Fruit fly (Drosophila melanogaster) whole organism, prepupa: ENCODE data around the gene CG31141.

Experiments used
- Blimp-1 ChIP-seq: fragments of 200-800 bp; sonication (Bioruptor generic); optimal IDR thresholded peaks from 3 replicates; lab custom pipeline; 2017; ENCODE audit warnings: missing biosample characterization, missing genetic modification characterization, mild to moderate bottlenecking, moderate library complexity, missing genetic modification reagents
- CG10631 ChIP-seq: fragments of 200-800 bp; sonication (Bioruptor generic); optimal IDR thresholded peaks from 2 replicates; lab custom pipeline; 2016; ENCODE audit warnings: missing biosample characterization, missing genetic modification characterization
- CG11294 ChIP-seq: fragments of 200-800 bp; sonication (Bioruptor generic); IDR thresholded peaks from 2 replicates; pipeline ENCODE4 v1.3.6; 2022; ENCODE audit warnings: missing biosample characterization, missing genetic modification characterization
- CG15336 ChIP-seq: fragments of 200-800 bp; sonication (Bioruptor generic); IDR thresholded peaks from 2 replicates; pipeline ENCODE4 v1.3.6; 2022; ENCODE audit warnings: missing biosample characterization, missing genetic modification characterization
- CG1621 ChIP-seq: fragments of 200-800 bp; sonication (Bioruptor generic); optimal IDR thresholded peaks from 3 replicates; lab custom pipeline; 2018; ENCODE audit warnings: missing biosample characterization, mild to moderate bottlenecking, missing genetic modification characterization
- CG3032 ChIP-seq: fragments of 200-800 bp; optimal IDR thresholded peaks from 2 replicates; lab custom pipeline; 2019; ENCODE audit warnings: missing biosample characterization, mild to moderate bottlenecking, missing genetic modification characterization, moderate library complexity
- CG31627 ChIP-seq: fragments of 200-800 bp; sonication (Bioruptor generic); optimal IDR thresholded peaks from 3 replicates; lab custom pipeline; 2016; ENCODE audit warnings: missing biosample characterization, missing genetic modification characterization
- CG32006 ChIP-seq: fragments of 200-800 bp; sonication (Bioruptor generic); optimal IDR thresholded peaks from 3 replicates; lab custom pipeline; 2017; ENCODE audit warnings: missing biosample characterization, mild to moderate bottlenecking, missing genetic modification characterization
- CG34406 ChIP-seq: fragments of 200-800 bp; sonication (Bioruptor generic); optimal IDR thresholded peaks from 3 replicates; lab custom pipeline; 2016; ENCODE audit warnings: missing biosample characterization, missing genetic modification characterization
- CG3919 ChIP-seq: fragments of 200-800 bp; sonication (Bioruptor generic); optimal IDR thresholded peaks from 3 replicates; lab custom pipeline; 2016; ENCODE audit warnings: missing biosample characterization, missing genetic modification characterization
- CG4318 ChIP-seq: fragments of 200-800 bp; sonication (Bioruptor generic); optimal IDR thresholded peaks from 3 replicates; lab custom pipeline; 2017; ENCODE audit warnings: missing biosample characterization, mild to moderate bottlenecking, missing genetic modification characterization
- CG6163 ChIP-seq: fragments of 200-800 bp; sonication (Bioruptor generic); IDR thresholded peaks from 3 replicates; pipeline ENCODE4 v1.3.6; 2022; ENCODE audit warnings: missing biosample characterization, missing genetic modification characterization
- CG6276 ChIP-seq: fragments of 200-800 bp; sonication (Bioruptor generic); optimal IDR thresholded peaks from 2 replicates; lab custom pipeline; 2017; ENCODE audit warnings: missing biosample characterization, mild to moderate bottlenecking, missing genetic modification characterization
- CG6792 ChIP-seq: fragments of 200-800 bp; sonication (Bioruptor generic); optimal IDR thresholded peaks from 3 replicates; lab custom pipeline; 2016; ENCODE audit warnings: missing biosample characterization, missing genetic modification characterization
- CG6854 ChIP-seq: fragments of 200-800 bp; sonication (Bioruptor generic); optimal IDR thresholded peaks from 2 replicates; lab custom pipeline; 2017; ENCODE audit warnings: missing biosample characterization, mild to moderate bottlenecking, missing genetic modification characterization
- CG7368 ChIP-seq: fragments of 200-800 bp; sonication (Bioruptor generic); optimal IDR thresholded peaks from 3 replicates; lab custom pipeline; 2016; ENCODE audit warnings: missing biosample characterization, missing genetic modification characterization
- CG8319 ChIP-seq: fragments of 200-800 bp; sonication (Bioruptor generic); optimal IDR thresholded peaks from 3 replicates; lab custom pipeline; 2016; ENCODE audit warnings: missing biosample characterization, missing genetic modification characterization
- CG8632 ChIP-seq: fragments of 200-800 bp; sonication (Bioruptor generic); optimal IDR thresholded peaks from 3 replicates; lab custom pipeline; 2016; ENCODE audit warnings: missing biosample characterization, missing genetic modification characterization
- CG9139 ChIP-seq: fragments of 200-800 bp; sonication (Bioruptor generic); optimal IDR thresholded peaks from 3 replicates; lab custom pipeline; 2017; ENCODE audit warnings: missing biosample characterization, mild to moderate bottlenecking, missing genetic modification characterization
- Eip75B ChIP-seq: fragments of 200-800 bp; sonication (Bioruptor generic); optimal IDR thresholded peaks from 3 replicates; lab custom pipeline; 2016; ENCODE audit warnings: missing biosample characterization, missing genetic modification characterization
- Eip78C ChIP-seq: fragments of 200-800 bp; sonication (Bioruptor generic); peaks from one replicate; lab custom pipeline; 2016; ENCODE audit warnings: missing biosample characterization, missing genetic modification characterization
- Eip93F ChIP-seq: fragments of 200-800 bp; sonication (Bioruptor generic); optimal IDR thresholded peaks from 2 replicates; lab custom pipeline; 2016; ENCODE audit warnings: missing biosample characterization, mild to moderate bottlenecking, missing genetic modification characterization
- Ets21C ChIP-seq: fragments of 200-800 bp; sonication (Bioruptor generic); optimal IDR thresholded peaks from 3 replicates; lab custom pipeline; 2016; ENCODE audit warnings: missing biosample characterization, missing genetic modification characterization
- Ets96B ChIP-seq: fragments of 200-800 bp; optimal IDR thresholded peaks from 2 replicates; lab custom pipeline; 2019; ENCODE audit warnings: missing biosample characterization, mild to moderate bottlenecking, missing genetic modification characterization, moderate library complexity
- Hr38 ChIP-seq: sonication (Bioruptor generic); optimal IDR thresholded peaks from 2 replicates; lab custom pipeline; 2016; ENCODE audit warnings: missing biosample characterization, missing genetic modification characterization
- Lpt ChIP-seq: fragments of 200-800 bp; sonication (Bioruptor generic); optimal IDR thresholded peaks from 3 replicates; lab custom pipeline; 2016; ENCODE audit warnings: missing biosample characterization, missing genetic modification characterization
- Met ChIP-seq: fragments of 200-800 bp; sonication (Bioruptor generic); optimal IDR thresholded peaks from 3 replicates; lab custom pipeline; 2016; ENCODE audit warnings: missing biosample characterization, missing genetic modification characterization
- OdsH ChIP-seq: fragments of 200-800 bp; sonication (Bioruptor generic); optimal IDR thresholded peaks from 3 replicates; lab custom pipeline; 2016; ENCODE audit warnings: missing biosample characterization, missing genetic modification characterization
- Smox ChIP-seq: fragments of 200-800 bp; sonication (Bioruptor generic); optimal IDR thresholded peaks from 3 replicates; lab custom pipeline; 2016; ENCODE audit warnings: missing biosample characterization, missing genetic modification characterization
- Sox102F ChIP-seq: fragments of 200-800 bp; sonication (Bioruptor generic); optimal IDR thresholded peaks from 2 replicates; lab custom pipeline; 2016; ENCODE audit warnings: missing biosample characterization, mild to moderate bottlenecking, missing genetic modification characterization
- Sox14 ChIP-seq: fragments of 200-800 bp; sonication (Bioruptor generic); optimal IDR thresholded peaks from 3 replicates; lab custom pipeline; 2016; ENCODE audit warnings: missing biosample characterization, missing genetic modification characterization
- acj6 ChIP-seq: fragments of 200-800 bp; sonication (Bioruptor generic); optimal IDR thresholded peaks from 3 replicates; lab custom pipeline; 2016; ENCODE audit warnings: missing biosample characterization, missing genetic modification characterization
- cyc ChIP-seq: fragments of 200-800 bp; sonication (Bioruptor generic); optimal IDR thresholded peaks from 3 replicates; lab custom pipeline; 2016; ENCODE audit warnings: missing biosample characterization, missing genetic modification characterization
- dac ChIP-seq: fragments of 200-800 bp; sonication (Bioruptor generic); optimal IDR thresholded peaks from 2 replicates; lab custom pipeline; 2017; ENCODE audit warnings: missing biosample characterization, mild to moderate bottlenecking, missing genetic modification characterization
- dsx ChIP-seq: fragments of 200-800 bp; optimal IDR thresholded peaks from 3 replicates; lab custom pipeline; 2019; ENCODE audit warnings: missing biosample characterization, mild to moderate bottlenecking, missing genetic modification characterization, moderate library complexity; ENCODE audit not compliant: poor library complexity, severe bottlenecking
- eg ChIP-seq: fragments of 200-800 bp; sonication (Bioruptor generic); IDR thresholded peaks from 3 replicates; pipeline ENCODE4 v1.3.6; 2022; ENCODE audit warnings: missing biosample characterization, missing genetic modification characterization
- esn ChIP-seq: fragments of 200-800 bp; sonication (Bioruptor generic); optimal IDR thresholded peaks from 2 replicates; lab custom pipeline; 2016; ENCODE audit warnings: missing biosample characterization, mild to moderate bottlenecking, missing genetic modification characterization, moderate library complexity
- fd59A ChIP-seq: fragments of 200-800 bp; sonication (Bioruptor generic); optimal IDR thresholded peaks from 2 replicates; lab custom pipeline; 2017; ENCODE audit warnings: missing biosample characterization, mild to moderate bottlenecking, missing genetic modification characterization, missing genetic modification reagents
- fd85E ChIP-seq: fragments of 200-800 bp; sonication (Bioruptor generic); optimal IDR thresholded peaks from 3 replicates; lab custom pipeline; 2016; ENCODE audit warnings: missing biosample characterization, missing genetic modification characterization
- fkh ChIP-seq: fragments of 200-800 bp; sonication (Bioruptor generic); optimal IDR thresholded peaks from 3 replicates; lab custom pipeline; 2017; ENCODE audit warnings: missing biosample characterization, mild to moderate bottlenecking, missing genetic modification characterization, moderate library complexity
- lz ChIP-seq: fragments of 200-800 bp; sonication (Bioruptor generic); optimal IDR thresholded peaks from 3 replicates; lab custom pipeline; 2016; ENCODE audit warnings: missing biosample characterization, missing genetic modification characterization
- net ChIP-seq: fragments of 200-800 bp; sonication (Bioruptor generic); optimal IDR thresholded peaks from 3 replicates; lab custom pipeline; 2016; ENCODE audit warnings: missing biosample characterization, missing genetic modification characterization
- pdm3 ChIP-seq: fragments of 200-800 bp; sonication (Bioruptor generic); optimal IDR thresholded peaks from 3 replicates; lab custom pipeline; 2016; ENCODE audit warnings: missing biosample characterization, missing genetic modification characterization
- salr ChIP-seq, 2 experiments: fragments of 200-800 bp; sonication (Bioruptor generic); optimal IDR thresholded peaks; 3 replicates each; lab custom pipeline; 2016 to 2018; ENCODE audit warnings: missing biosample characterization in 2 of 2, missing genetic modification characterization in 2 of 2, mild to moderate bottlenecking in 1 of 2
- spab ChIP-seq: fragments of 200-800 bp; sonication (Bioruptor generic); optimal IDR thresholded peaks from 2 replicates; lab custom pipeline; 2017; ENCODE audit warnings: missing biosample characterization, mild to moderate bottlenecking, missing genetic modification characterization, missing genetic modification reagents
- svp ChIP-seq: fragments of 200-800 bp; sonication (Bioruptor generic); peaks from one replicate; lab custom pipeline; 2016; ENCODE audit warnings: missing biosample characterization, missing genetic modification characterization
- topi ChIP-seq: fragments of 200-800 bp; sonication (Bioruptor generic); optimal IDR thresholded peaks from 3 replicates; lab custom pipeline; 2016; ENCODE audit warnings: missing biosample characterization, missing genetic modification characterization
- vri ChIP-seq: fragments of 200-800 bp; sonication (Bioruptor generic); optimal IDR thresholded peaks from 3 replicates; lab custom pipeline; 2016; ENCODE audit warnings: missing biosample characterization, mild to moderate bottlenecking, missing genetic modification characterization

CG31141 gene

DNA sequence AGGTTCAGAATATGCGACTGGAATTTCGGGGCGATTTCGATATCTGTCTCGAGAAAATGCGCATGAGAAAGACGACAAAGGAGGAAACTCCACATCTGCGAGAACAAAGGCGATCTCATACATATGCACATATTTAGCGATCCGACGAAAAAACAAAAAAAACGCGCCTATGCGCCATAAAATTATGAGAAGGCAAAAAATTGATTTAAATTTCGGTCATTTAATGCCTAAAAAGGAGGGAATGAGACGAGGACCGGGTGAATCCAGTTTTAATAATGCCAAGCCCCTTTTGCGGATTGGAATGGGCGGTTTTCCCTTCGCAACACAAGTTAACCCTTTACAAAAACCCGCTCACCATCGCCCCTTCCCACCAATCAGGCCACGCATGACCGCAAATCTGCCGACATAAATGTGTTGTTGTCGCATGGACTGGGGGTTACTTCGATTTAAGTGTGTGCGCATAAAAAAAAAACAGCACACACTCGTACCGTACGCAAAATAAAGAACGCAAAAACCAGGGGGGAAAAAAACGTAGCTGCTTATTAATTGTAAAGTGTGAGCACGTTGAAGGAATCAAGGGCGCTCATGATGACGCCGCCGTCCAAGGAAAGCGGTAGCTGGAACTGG, 8.6 kb upstream of the CG31141 start:
- TF ChIP-seq salr (GFP tag; optimal IDR thresholded peaks at IDR 0.05; lab: Kevin White, UChicago) (no peak), Eip93F (peak; percentile 16), Sox102F (GFP tag; lab: Kevin White, UChicago) (no peak), CG10631 (GFP tag; lab: Kevin White, UChicago) (no peak), Lpt (GFP tag; lab: Kevin White, UChicago) (no peak), Met (GFP tag; lab: Kevin White, UChicago) (no peak), pdm3 (GFP tag; lab: Kevin White, UChicago) (no peak), OdsH (GFP tag; lab: Kevin White, UChicago) (no peak)

dm6 chr3R:23915042-23915428, 8.1 kb upstream of the CG31141 start:
- peak; percentile 95 for TF ChIP-seq net
- TF ChIP-seq CG7368 (GFP tag; lab: Kevin White, UChicago) = peak; percentile 96
- TF ChIP-seq CG6792 = peak; percentile 97
- TF ChIP-seq cyc = peak; percentile 94
- TF ChIP-seq Eip93F = peak; percentile 83
- TF ChIP-seq CG6854 = peak; percentile 56
- TF ChIP-seq Blimp-1 (GFP tag; lab: Kevin White, UChicago) = peak; percentile 74
- peak; percentile 88 for TF ChIP-seq Ets21C (GFP tag; lab: Kevin White, UChicago)
- TF ChIP-seq CG31627 = peak; percentile 92
- peak; percentile 96 for TF ChIP-seq CG10631 (GFP tag; lab: Kevin White, UChicago)
- peak; percentile 98 for TF ChIP-seq Ets96B (tag; lab: Kevin White, UChicago)
- TF ChIP-seq CG3919 = peak; percentile 97
- peak; percentile 98 for TF ChIP-seq CG8632
- TF ChIP-seq Hr38 (GFP tag; lab: Kevin White, UChicago) = no peak
- TF ChIP-seq CG34406 (GFP tag; lab: Kevin White, UChicago) = peak; percentile 97
- TF ChIP-seq CG8319 (GFP tag; lab: Kevin White, UChicago) = peak; percentile 94
- TF ChIP-seq lz = peak; percentile 94
- TF ChIP-seq Smox = peak; percentile 94
- TF ChIP-seq fd59A (GFP tag; lab: Kevin White, UChicago) = peak; percentile 95
- TF ChIP-seq vri (GFP tag; lab: Kevin White, UChicago) = peak; percentile 91
- TF ChIP-seq spab (GFP tag; lab: Kevin White, UChicago) = peak; percentile 96
- TF ChIP-seq CG15336 (GFP tag; lab: Robert Waterston, UW) = peak; percentile 69
- peak; percentile 95 for TF ChIP-seq CG6163 (GFP tag; lab: Robert Waterston, UW)
- peak; percentile 96 for TF ChIP-seq topi (GFP tag; lab: Kevin White, UChicago)
- TF ChIP-seq CG11294 (GFP tag; lab: Robert Waterston, UW) = peak; percentile 32; the same call in 1 of the 2 replicates
- peak; percentile 94 for TF ChIP-seq Sox102F (GFP tag; lab: Kevin White, UChicago)
- TF ChIP-seq acj6 = peak; percentile 97
- TF ChIP-seq esn = peak; percentile 98
- TF ChIP-seq CG4318 (GFP tag; lab: Kevin White, UChicago) = peak; percentile 14
- TF ChIP-seq CG1621 = peak; percentile 95
- TF ChIP-seq dsx (GFP tag; lab: Kevin White, UChicago) = peak; percentile 95
- no peak for TF ChIP-seq fkh (GFP tag; lab: Kevin White, UChicago)
- peak; percentile 98 for TF ChIP-seq Eip78C (GFP tag; lab: Kevin White, UChicago)
- TF ChIP-seq dac (GFP tag; lab: Kevin White, UChicago) = peak; percentile 21
- TF ChIP-seq Sox14 = peak; percentile 92
- peak; percentile 97 for TF ChIP-seq CG3032 (tag; lab: Kevin White, UChicago)
- peak; percentile 82 to 95 for TF ChIP-seq salr (GFP tag; optimal IDR thresholded peaks at IDR 0.05; lab: Kevin White, UChicago)
- TF ChIP-seq fd85E (GFP tag; lab: Kevin White, UChicago) = peak; percentile 87
- peak; percentile 57; the same call in 2 of the 3 replicates for TF ChIP-seq eg (GFP tag; lab: Robert Waterston, UW)
- peak; percentile 72 for TF ChIP-seq Lpt (GFP tag; lab: Kevin White, UChicago)
- TF ChIP-seq CG32006 = peak; percentile 71
- peak; percentile 99 for TF ChIP-seq svp (GFP tag; lab: Kevin White, UChicago)
- no peak for TF ChIP-seq CG6276 (GFP tag; lab: Kevin White, UChicago)
- peak; percentile 97 for TF ChIP-seq Eip75B (GFP tag; lab: Kevin White, UChicago)
- TF ChIP-seq CG9139 (GFP tag; lab: Kevin White, UChicago) = peak; percentile 91
